Fruit fly (Drosophila melanogaster) whole organism, embryonic: ENCODE data around the gene CG3448.
A peak's percentile ranks its signal among the peaks of the same experiment; 100 is the strongest.

ENCODE experiments used
- Bdp1 ChIP-seq: fragments of 200-800 bp; sonication (Bioruptor generic); optimal IDR thresholded peaks from 3 replicates; lab custom pipeline; 2016; ENCODE audit warnings: missing biosample characterization, missing genetic modification characterization
- BtbVII ChIP-seq: fragments of 200-800 bp; sonication (Bioruptor generic); optimal IDR thresholded peaks from 3 replicates; lab custom pipeline; 2017; ENCODE audit warnings: missing biosample characterization, mild to moderate bottlenecking, missing genetic modification characterization
- CG10209 ChIP-seq: fragments of 200-800 bp; sonication (Bioruptor generic); optimal IDR thresholded peaks from 3 replicates; lab custom pipeline; 2017; ENCODE audit warnings: missing biosample characterization, mild to moderate bottlenecking, missing genetic modification characterization, missing genetic modification reagents
- CG1024 ChIP-seq: fragments of 200-800 bp; sonication (Bioruptor generic); IDR thresholded peaks from 2 replicates; pipeline ENCODE4 v1.3.6; 2022; ENCODE audit warnings: missing biosample characterization, missing genetic modification characterization
- CG10979 ChIP-seq: fragments of 200-800 bp; sonication (Bioruptor generic); optimal IDR thresholded peaks from 2 replicates; lab custom pipeline; 2018; ENCODE audit warnings: missing biosample characterization, mild to moderate bottlenecking, missing genetic modification characterization, moderate library complexity
- CG11093 ChIP-seq: fragments of 200-800 bp; sonication (Bioruptor generic); IDR thresholded peaks from 3 replicates; pipeline ENCODE4 v1.3.6; 2022; ENCODE audit warnings: missing biosample characterization, missing genetic modification characterization
- CG11504 ChIP-seq: fragments of 200-800 bp; sonication (Bioruptor generic); optimal IDR thresholded peaks from 3 replicates; lab custom pipeline; 2019; ENCODE audit warnings: missing biosample characterization, mild to moderate bottlenecking, missing genetic modification characterization, moderate library complexity
- CG12104 ChIP-seq: fragments of 200-800 bp; sonication (Bioruptor generic); optimal IDR thresholded peaks from 3 replicates; lab custom pipeline; 2016; ENCODE audit warnings: missing biosample characterization, missing genetic modification characterization
- CG12659 ChIP-seq: fragments of 200-800 bp; sonication (Bioruptor generic); optimal IDR thresholded peaks from 3 replicates; lab custom pipeline; 2017; ENCODE audit warnings: mild to moderate bottlenecking, missing biosample characterization, missing genetic modification reagents, missing genetic modification characterization
- CG12769 ChIP-seq: fragments of 200-800 bp; sonication (Bioruptor generic); optimal IDR thresholded peaks from 2 replicates; lab custom pipeline; 2019; ENCODE audit warnings: missing biosample characterization, mild to moderate bottlenecking, missing genetic modification characterization, moderate library complexity
- CG13894 ChIP-seq: fragments of 200-800 bp; sonication (Bioruptor generic); optimal IDR thresholded peaks from 3 replicates; lab custom pipeline; 2018; ENCODE audit warnings: missing biosample characterization, mild to moderate bottlenecking, missing genetic modification characterization, moderate library complexity
- CG14014 ChIP-seq: fragments of 200-800 bp; sonication (Bioruptor generic); IDR thresholded peaks from 2 replicates; pipeline ENCODE4 v1.3.6; 2022; ENCODE audit warnings: missing biosample characterization, missing genetic modification characterization
- CG1602 ChIP-seq: fragments of 200-800 bp; sonication (Bioruptor generic); optimal IDR thresholded peaks from 3 replicates; lab custom pipeline; 2016; ENCODE audit warnings: missing biosample characterization, missing genetic modification characterization
- CG17359 ChIP-seq: fragments of 200-800 bp; sonication (Bioruptor generic); optimal IDR thresholded peaks from 3 replicates; lab custom pipeline; 2018; ENCODE audit warnings: missing biosample characterization, mild to moderate bottlenecking, missing genetic modification characterization, moderate library complexity
- CG17385 ChIP-seq: fragments of 200-800 bp; sonication (Bioruptor generic); optimal IDR thresholded peaks from 3 replicates; lab custom pipeline; 2018; ENCODE audit warnings: missing biosample characterization, mild to moderate bottlenecking, missing genetic modification characterization
- CG18476 ChIP-seq: fragments of 200-800 bp; sonication (Bioruptor generic); optimal IDR thresholded peaks from 2 replicates; lab custom pipeline; 2016; ENCODE audit warnings: missing biosample characterization, mild to moderate bottlenecking, missing genetic modification characterization
- CG18599 ChIP-seq: fragments of 200-800 bp; sonication (Bioruptor generic); optimal IDR thresholded peaks from 3 replicates; lab custom pipeline; 2017; ENCODE audit warnings: missing biosample characterization, missing genetic modification characterization, mild to moderate bottlenecking, moderate library complexity, missing genetic modification reagents
- CG3163 ChIP-seq: fragments of 200-800 bp; sonication (Bioruptor generic); optimal IDR thresholded peaks from 3 replicates; lab custom pipeline; 2016; ENCODE audit warnings: missing biosample characterization, missing genetic modification characterization
- CG4617 ChIP-seq: fragments of 200-800 bp; sonication (Bioruptor generic); optimal IDR thresholded peaks from 3 replicates; lab custom pipeline; 2016; ENCODE audit warnings: missing biosample characterization, missing genetic modification characterization, borderline replicate concordance
- CG6175 ChIP-seq: fragments of 200-800 bp; sonication (Bioruptor generic); IDR thresholded peaks from 3 replicates; pipeline ENCODE4 v1.3.6; 2022; ENCODE audit warnings: missing biosample characterization, missing genetic modification characterization
- CG6854 ChIP-seq: fragments of 200-800 bp; sonication (Bioruptor generic); optimal IDR thresholded peaks from 3 replicates; lab custom pipeline; 2017; ENCODE audit warnings: missing biosample characterization, mild to moderate bottlenecking, missing genetic modification characterization
- CG7357 ChIP-seq: fragments of 200-800 bp; sonication (Bioruptor generic); IDR thresholded peaks from 3 replicates; pipeline ENCODE4 v1.3.6; 2022; ENCODE audit warnings: missing biosample characterization, missing genetic modification characterization
- CG7745 ChIP-seq: fragments of 200-800 bp; sonication (Bioruptor generic); optimal IDR thresholded peaks from 2 replicates; lab custom pipeline; 2018; ENCODE audit warnings: missing biosample characterization, mild to moderate bottlenecking, missing genetic modification characterization, moderate library complexity
- CG7786 ChIP-seq: fragments of 200-800 bp; sonication (Bioruptor generic); optimal IDR thresholded peaks from 2 replicates; lab custom pipeline; 2016; ENCODE audit warnings: missing biosample characterization, missing genetic modification characterization
- CG9797 ChIP-seq: fragments of 200-800 bp; sonication (Bioruptor generic); optimal IDR thresholded peaks from 3 replicates; lab custom pipeline; 2018; ENCODE audit warnings: missing biosample characterization, mild to moderate bottlenecking, missing genetic modification characterization
- Dbx ChIP-seq: fragments of 200-800 bp; sonication (Bioruptor generic); IDR thresholded peaks from 3 replicates; pipeline ENCODE4 v1.3.6; 2022; ENCODE audit warnings: missing biosample characterization, missing genetic modification characterization
- Deaf1 ChIP-seq: fragments of 200-800 bp; optimal IDR thresholded peaks from 3 replicates; lab custom pipeline; 2019; ENCODE audit warnings: missing biosample characterization, mild to moderate bottlenecking, missing genetic modification characterization, moderate library complexity
- Dip2 ChIP-seq: fragments of 200-800 bp; sonication (Bioruptor generic); IDR thresholded peaks from 2 replicates; pipeline ENCODE4 v1.3.6; 2022; ENCODE audit warnings: missing biosample characterization, missing genetic modification characterization
- E2f1 ChIP-seq: fragments of 200-800 bp; sonication (Bioruptor generic); IDR thresholded peaks from 2 replicates; pipeline ENCODE4 v1.3.6; 2022; ENCODE audit warnings: missing biosample characterization, missing genetic modification characterization
- Hmr ChIP-seq: fragments of 200-800 bp; sonication (Bioruptor generic); optimal IDR thresholded peaks from 3 replicates; lab custom pipeline; 2017; ENCODE audit warnings: mild to moderate bottlenecking, missing biosample characterization, missing genetic modification reagents, missing genetic modification characterization
- Hr39 ChIP-seq: fragments of >200 bp; optimal IDR thresholded peaks from 2 replicates; lab custom pipeline; 2017
- Hr78 ChIP-seq, 2 experiments: fragments of 200-800 bp in 1 of 2; fragments of >200 bp in 1 of 2; sonication (Bioruptor generic) in 1 of 2; optimal IDR thresholded peaks; 2 replicates each; lab custom pipeline; 2017 to 2019; ENCODE audit warnings: missing biosample characterization in 2 of 2, missing genetic modification characterization in 2 of 2, mild to moderate bottlenecking in 1 of 2, moderate library complexity in 1 of 2
- Kr ChIP-seq: fragments of 200-800 bp; sonication (Bioruptor generic); optimal IDR thresholded peaks from 2 replicates; lab custom pipeline; 2017; ENCODE audit warnings: missing biosample characterization, mild to moderate bottlenecking, missing genetic modification characterization
- Nf-YA ChIP-seq: fragments of 200-800 bp; sonication (Bioruptor generic); IDR thresholded peaks from 2 replicates; pipeline ENCODE4 v1.3.6; 2022; ENCODE audit warnings: missing biosample characterization, missing genetic modification characterization
- abd-A ChIP-seq: fragments of 200-800 bp; sonication (Bioruptor generic); optimal IDR thresholded peaks from 3 replicates; lab custom pipeline; 2019; ENCODE audit warnings: missing biosample characterization, mild to moderate bottlenecking, missing genetic modification characterization, moderate library complexity
- ato ChIP-seq: fragments of 200-800 bp; sonication (Bioruptor generic); IDR thresholded peaks from 2 replicates; pipeline ENCODE4 v1.3.6; 2022; ENCODE audit warnings: missing biosample characterization, missing genetic modification characterization; ENCODE audit not compliant: partially characterized antibody
- br ChIP-seq: fragments of >200 bp; optimal IDR thresholded peaks from 2 replicates; lab custom pipeline; 2017
- cg ChIP-seq: fragments of 200-800 bp; sonication (Bioruptor generic); optimal IDR thresholded peaks from 3 replicates; lab custom pipeline; 2019; ENCODE audit warnings: missing biosample characterization, mild to moderate bottlenecking, missing genetic modification characterization, moderate library complexity
- chinmo ChIP-seq: fragments of 200-800 bp; sonication (Bioruptor generic); IDR thresholded peaks from 4 replicates; pipeline ENCODE4 v1.3.6; 2022; ENCODE audit warnings: missing biosample characterization, missing genetic modification characterization; ENCODE audit not compliant: partially characterized antibody
- ci ChIP-seq: fragments of 200-800 bp; sonication (Bioruptor generic); IDR thresholded peaks from 3 replicates; pipeline ENCODE4 v1.3.6; 2022; ENCODE audit warnings: missing biosample characterization, missing genetic modification characterization
- dan ChIP-seq: fragments of 200-800 bp; sonication (Bioruptor generic); IDR thresholded peaks from 2 replicates; pipeline ENCODE4 v1.3.6; 2022; ENCODE audit warnings: missing biosample characterization, missing genetic modification characterization
- dimm ChIP-seq: fragments of 200-800 bp; sonication (Bioruptor generic); IDR thresholded peaks from 2 replicates; pipeline ENCODE4 v1.3.6; 2022; ENCODE audit warnings: missing biosample characterization, missing genetic modification characterization
- kay ChIP-seq: fragments of 200-800 bp; sonication (Bioruptor generic); optimal IDR thresholded peaks from 2 replicates; lab custom pipeline; 2016; ENCODE audit warnings: missing biosample characterization, missing genetic modification characterization
- phol ChIP-seq: fragments of 200-800 bp; sonication (Bioruptor generic); optimal IDR thresholded peaks from 3 replicates; lab custom pipeline; 2018; ENCODE audit warnings: missing biosample characterization, mild to moderate bottlenecking, missing genetic modification characterization, moderate library complexity
- pros ChIP-seq: fragments of 200-800 bp; sonication (Bioruptor generic); optimal IDR thresholded peaks from 3 replicates; lab custom pipeline; 2019; ENCODE audit warnings: missing biosample characterization, mild to moderate bottlenecking, missing genetic modification characterization, moderate library complexity
- run ChIP-seq: fragments of 200-800 bp; sonication (Bioruptor generic); optimal IDR thresholded peaks from 3 replicates; lab custom pipeline; 2018; ENCODE audit warnings: missing biosample characterization, mild to moderate bottlenecking, missing genetic modification characterization
- scrt ChIP-seq: fragments of 200-800 bp; sonication (Bioruptor generic); optimal IDR thresholded peaks from 2 replicates; lab custom pipeline; 2018; ENCODE audit warnings: missing biosample characterization, mild to moderate bottlenecking, missing genetic modification characterization, moderate library complexity
- sr ChIP-seq: fragments of 200-800 bp; sonication (Bioruptor generic); IDR thresholded peaks from 3 replicates; pipeline ENCODE4 v1.3.6; 2022; ENCODE audit warnings: missing biosample characterization, missing genetic modification characterization
- yki ChIP-seq: fragments of >200 bp; optimal IDR thresholded peaks from 3 replicates; lab custom pipeline; 2018
- zfh2 ChIP-seq: fragments of 200-800 bp; sonication (Bioruptor generic); optimal IDR thresholded peaks from 2 replicates; lab custom pipeline; 2016; ENCODE audit warnings: missing biosample characterization, missing genetic modification characterization

The CG3448 gene

DNA sequence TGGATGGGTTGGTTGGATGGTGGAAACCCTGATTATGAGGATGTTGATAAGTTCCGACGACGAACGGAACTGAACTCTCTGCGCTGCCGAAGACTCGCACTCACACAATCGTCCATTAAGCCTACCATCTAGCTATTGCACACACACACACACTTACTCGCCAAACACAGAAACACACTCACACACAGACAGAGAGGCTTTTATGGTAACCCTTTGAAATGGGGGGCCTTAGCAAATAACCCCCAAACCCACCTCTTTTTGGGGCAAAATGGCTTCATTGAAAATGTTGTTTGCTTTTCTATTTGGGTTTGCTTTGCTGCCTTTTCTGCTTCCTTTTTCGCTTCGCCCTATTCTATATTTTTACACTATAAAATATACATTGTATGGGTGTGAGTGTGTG is 17.7 kb upstream of the CG3448 start:
- TF ChIP-seq dan (GFP tag; lab: Robert Waterston, UW) = no peak
- no peak for TF ChIP-seq CG9797 (GFP tag; lab: Kevin White, UChicago)
- no peak for TF ChIP-seq ci
- TF ChIP-seq CG13894 (tag; lab: Kevin White, UChicago) = peak; percentile 19
- no peak for TF ChIP-seq CG14014 (GFP tag; lab: Robert Waterston, UW)
- TF ChIP-seq CG12659 (GFP tag; lab: Kevin White, UChicago) = no peak
- TF ChIP-seq Kr (GFP tag; lab: Kevin White, UChicago) = peak; percentile 32
- TF ChIP-seq cg (GFP tag; lab: Kevin White, UChicago) = peak; percentile 59
- TF ChIP-seq CG6175 (GFP tag; lab: Robert Waterston, UW) = no peak
- no peak for TF ChIP-seq CG1602 (GFP tag; lab: Kevin White, UChicago)
- TF ChIP-seq BtbVII (GFP tag; lab: Kevin White, UChicago) = no peak
- TF ChIP-seq Deaf1 (tag; lab: Kevin White, UChicago) = peak; percentile 19
- TF ChIP-seq CG17385 (GFP tag; lab: Kevin White, UChicago) = no peak
- 0 out of 4 replicates have a peak, but pooled peaks have one; percentile 38 for TF ChIP-seq chinmo (GFP tag; lab: Robert Waterston, UW)
- TF ChIP-seq run = no peak
- peak; percentile 83 for TF ChIP-seq abd-A (tag; lab: Kevin White, UChicago)
- no peak for TF ChIP-seq scrt
- TF ChIP-seq CG7357 (GFP tag; lab: Robert Waterston, UW) = no peak
- TF ChIP-seq phol (tag; lab: Kevin White, UChicago) = no peak

DNA sequence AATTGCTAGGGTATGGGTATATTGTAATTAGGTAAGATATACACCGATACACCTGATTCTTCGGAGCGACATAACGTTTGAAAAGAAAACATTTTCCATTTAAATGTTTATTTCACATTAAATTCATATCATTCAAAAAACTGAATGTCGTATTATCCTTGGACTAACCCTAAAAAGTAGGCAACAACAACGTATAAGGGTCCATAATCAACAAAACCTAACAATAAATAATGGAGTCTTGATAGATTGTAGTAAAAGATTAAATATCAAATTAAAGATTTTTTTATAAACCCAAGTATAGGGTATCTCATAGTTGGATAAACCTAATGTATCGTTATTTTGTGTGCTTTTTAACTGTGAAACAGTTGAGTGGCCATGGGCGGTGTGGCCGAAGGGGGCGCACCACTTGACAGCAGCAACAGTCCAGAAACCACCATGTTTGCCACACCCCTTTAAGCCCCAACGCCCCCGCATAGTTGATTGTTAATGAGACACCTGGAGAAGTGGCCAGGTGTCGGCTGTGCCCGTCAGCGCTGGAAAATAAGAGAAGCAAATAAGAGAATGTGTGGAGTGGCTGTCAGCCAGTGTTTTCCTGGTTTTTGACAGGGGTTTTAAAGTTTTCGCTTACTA is 17.0 kb upstream of the CG3448 start:
- peak; percentile 32 for TF ChIP-seq Hmr (GFP tag; lab: Kevin White, UChicago)
- TF ChIP-seq Nf-YA = no peak
- TF ChIP-seq CG1024 (GFP tag; lab: Robert Waterston, UW) = no peak
- TF ChIP-seq CG12769 (tag; lab: Kevin White, UChicago) = peak; percentile 27
- no peak for TF ChIP-seq pros (GFP tag; lab: Kevin White, UChicago)
- TF ChIP-seq Hr39 = no peak
- no peak for TF ChIP-seq Bdp1 (GFP tag; lab: Kevin White, UChicago)
- peak; percentile 17 for TF ChIP-seq CG10209 (GFP tag; lab: Kevin White, UChicago)
- TF ChIP-seq CG4617 (GFP tag; lab: Kevin White, UChicago) = no peak
- no peak for TF ChIP-seq CG11093 (GFP tag; lab: Robert Waterston, UW)
- peak; percentile 43 for TF ChIP-seq CG18599 (GFP tag; lab: Kevin White, UChicago)
- TF ChIP-seq Dbx (GFP tag; lab: Robert Waterston, UW) = no peak
- TF ChIP-seq Hr78 (GFP tag; optimal IDR thresholded peaks at IDR 0.05; lab: Kevin White, UChicago) = no peak
- peak; percentile 41 for TF ChIP-seq CG12104 (GFP tag; lab: Kevin White, UChicago)
- TF ChIP-seq CG10979 (tag; lab: Kevin White, UChicago) = peak; percentile 42
- TF ChIP-seq sr (GFP tag; lab: Robert Waterston, UW) = no peak
- peak; percentile 13 for TF ChIP-seq CG7786 (GFP tag; lab: Kevin White, UChicago)
- TF ChIP-seq CG18476 (GFP tag; lab: Kevin White, UChicago) = no peak
- TF ChIP-seq zfh2 (GFP tag; lab: Kevin White, UChicago) = no peak
- TF ChIP-seq CG1602 (GFP tag; lab: Kevin White, UChicago) = no peak
- TF ChIP-seq CG11504 (tag; lab: Kevin White, UChicago) = peak; percentile 66
- TF ChIP-seq CG17359 (tag; lab: Kevin White, UChicago) = peak; percentile 16
- no peak for TF ChIP-seq CG3163 (GFP tag; lab: Kevin White, UChicago)
- no peak for TF ChIP-seq yki (lab: Kevin White, UChicago)
- TF ChIP-seq Dip2 (GFP tag; lab: Robert Waterston, UW) = no peak
- no peak for TF ChIP-seq kay (GFP tag; lab: Kevin White, UChicago)
- no peak for TF ChIP-seq dimm
- TF ChIP-seq E2f1 = no peak
- no peak for TF ChIP-seq br (lab: Kevin White, UChicago)
- peak; percentile 45 for TF ChIP-seq CG6854 (GFP tag; lab: Kevin White, UChicago)
- TF ChIP-seq CG7745 (tag; lab: Kevin White, UChicago) = no peak
- TF ChIP-seq ato (GFP tag; lab: Robert Waterston, UW) = no peak
